Fruit fly (Drosophila melanogaster) whole organism, prepupa: ENCODE measurements around the gene Mgat2.

Experiments
- CG10669 ChIP-seq: fragments of 200-800 bp; sonication (Bioruptor generic); optimal IDR thresholded peaks from 3 replicates; lab custom pipeline; 2018; ENCODE audit warnings: missing biosample characterization, mild to moderate bottlenecking, missing genetic modification characterization, moderate library complexity
- CG11762 ChIP-seq: fragments of 200-800 bp; sonication (Bioruptor generic); optimal IDR thresholded peaks from 3 replicates; lab custom pipeline; 2016; ENCODE audit warnings: missing biosample characterization, missing genetic modification characterization; ENCODE audit not compliant: insufficient read depth
- CG11902 ChIP-seq: fragments of 200-800 bp; sonication (Bioruptor generic); optimal IDR thresholded peaks from 3 replicates; lab custom pipeline; 2016; ENCODE audit warnings: missing biosample characterization, missing genetic modification characterization
- CG15336 ChIP-seq: fragments of 200-800 bp; sonication (Bioruptor generic); IDR thresholded peaks from 2 replicates; pipeline ENCODE4 v1.3.6; 2022; ENCODE audit warnings: missing biosample characterization, missing genetic modification characterization
- CG1621 ChIP-seq: fragments of 200-800 bp; sonication (Bioruptor generic); optimal IDR thresholded peaks from 3 replicates; lab custom pipeline; 2018; ENCODE audit warnings: missing biosample characterization, mild to moderate bottlenecking, missing genetic modification characterization
- CG3032 ChIP-seq: fragments of 200-800 bp; optimal IDR thresholded peaks from 2 replicates; lab custom pipeline; 2019; ENCODE audit warnings: missing biosample characterization, mild to moderate bottlenecking, missing genetic modification characterization, moderate library complexity
- CG32006 ChIP-seq: fragments of 200-800 bp; sonication (Bioruptor generic); optimal IDR thresholded peaks from 3 replicates; lab custom pipeline; 2017; ENCODE audit warnings: missing biosample characterization, mild to moderate bottlenecking, missing genetic modification characterization
- CG34406 ChIP-seq: fragments of 200-800 bp; sonication (Bioruptor generic); optimal IDR thresholded peaks from 3 replicates; lab custom pipeline; 2016; ENCODE audit warnings: missing biosample characterization, missing genetic modification characterization
- CG4318 ChIP-seq: fragments of 200-800 bp; sonication (Bioruptor generic); optimal IDR thresholded peaks from 3 replicates; lab custom pipeline; 2017; ENCODE audit warnings: missing biosample characterization, mild to moderate bottlenecking, missing genetic modification characterization
- CG6163 ChIP-seq: fragments of 200-800 bp; sonication (Bioruptor generic); IDR thresholded peaks from 3 replicates; pipeline ENCODE4 v1.3.6; 2022; ENCODE audit warnings: missing biosample characterization, missing genetic modification characterization
- CG6792 ChIP-seq: fragments of 200-800 bp; sonication (Bioruptor generic); optimal IDR thresholded peaks from 3 replicates; lab custom pipeline; 2016; ENCODE audit warnings: missing biosample characterization, missing genetic modification characterization
- CG6808 ChIP-seq: fragments of 200-800 bp; sonication (Bioruptor generic); optimal IDR thresholded peaks from 3 replicates; lab custom pipeline; 2017; ENCODE audit warnings: missing biosample characterization, missing genetic modification characterization, mild to moderate bottlenecking, moderate library complexity, missing genetic modification reagents
- CG6854 ChIP-seq: fragments of 200-800 bp; sonication (Bioruptor generic); optimal IDR thresholded peaks from 2 replicates; lab custom pipeline; 2017; ENCODE audit warnings: missing biosample characterization, mild to moderate bottlenecking, missing genetic modification characterization
- CG7368 ChIP-seq: fragments of 200-800 bp; sonication (Bioruptor generic); optimal IDR thresholded peaks from 3 replicates; lab custom pipeline; 2016; ENCODE audit warnings: missing biosample characterization, missing genetic modification characterization
- CG8119 ChIP-seq: fragments of 200-800 bp; sonication (Bioruptor generic); IDR thresholded peaks from 3 replicates; pipeline ENCODE4 v1.3.6; 2022; ENCODE audit warnings: missing biosample characterization, missing genetic modification characterization
- CG8319 ChIP-seq: fragments of 200-800 bp; sonication (Bioruptor generic); optimal IDR thresholded peaks from 3 replicates; lab custom pipeline; 2016; ENCODE audit warnings: missing biosample characterization, missing genetic modification characterization
- Eip75B ChIP-seq: fragments of 200-800 bp; sonication (Bioruptor generic); optimal IDR thresholded peaks from 3 replicates; lab custom pipeline; 2016; ENCODE audit warnings: missing biosample characterization, missing genetic modification characterization
- Eip78C ChIP-seq: fragments of 200-800 bp; sonication (Bioruptor generic); peaks from one replicate; lab custom pipeline; 2016; ENCODE audit warnings: missing biosample characterization, missing genetic modification characterization
- Eip93F ChIP-seq: fragments of 200-800 bp; sonication (Bioruptor generic); optimal IDR thresholded peaks from 2 replicates; lab custom pipeline; 2016; ENCODE audit warnings: missing biosample characterization, mild to moderate bottlenecking, missing genetic modification characterization
- Hr38 ChIP-seq: sonication (Bioruptor generic); optimal IDR thresholded peaks from 2 replicates; lab custom pipeline; 2016; ENCODE audit warnings: missing biosample characterization, missing genetic modification characterization
- Hr39 ChIP-seq: fragments of 200-800 bp; sonication (Bioruptor generic); optimal IDR thresholded peaks from 2 replicates; lab custom pipeline; 2016; ENCODE audit warnings: missing biosample characterization, missing genetic modification characterization
- Hr4 ChIP-seq: fragments of 200-800 bp; sonication (Bioruptor generic); optimal IDR thresholded peaks from 3 replicates; lab custom pipeline; 2016; ENCODE audit warnings: missing biosample characterization, missing genetic modification characterization
- OdsH ChIP-seq: fragments of 200-800 bp; sonication (Bioruptor generic); optimal IDR thresholded peaks from 3 replicates; lab custom pipeline; 2016; ENCODE audit warnings: missing biosample characterization, missing genetic modification characterization
- Smox ChIP-seq: fragments of 200-800 bp; sonication (Bioruptor generic); optimal IDR thresholded peaks from 3 replicates; lab custom pipeline; 2016; ENCODE audit warnings: missing biosample characterization, missing genetic modification characterization
- Sox102F ChIP-seq: fragments of 200-800 bp; sonication (Bioruptor generic); optimal IDR thresholded peaks from 2 replicates; lab custom pipeline; 2016; ENCODE audit warnings: missing biosample characterization, mild to moderate bottlenecking, missing genetic modification characterization
- Sox14 ChIP-seq: fragments of 200-800 bp; sonication (Bioruptor generic); optimal IDR thresholded peaks from 3 replicates; lab custom pipeline; 2016; ENCODE audit warnings: missing biosample characterization, missing genetic modification characterization
- Sox15 ChIP-seq: fragments of 200-800 bp; sonication (Bioruptor generic); optimal IDR thresholded peaks from 3 replicates; lab custom pipeline; 2016; ENCODE audit warnings: missing biosample characterization, missing genetic modification characterization
- cyc ChIP-seq: fragments of 200-800 bp; sonication (Bioruptor generic); optimal IDR thresholded peaks from 3 replicates; lab custom pipeline; 2016; ENCODE audit warnings: missing biosample characterization, missing genetic modification characterization
- dac ChIP-seq: fragments of 200-800 bp; sonication (Bioruptor generic); optimal IDR thresholded peaks from 2 replicates; lab custom pipeline; 2017; ENCODE audit warnings: missing biosample characterization, mild to moderate bottlenecking, missing genetic modification characterization
- eg ChIP-seq: fragments of 200-800 bp; sonication (Bioruptor generic); IDR thresholded peaks from 3 replicates; pipeline ENCODE4 v1.3.6; 2022; ENCODE audit warnings: missing biosample characterization, missing genetic modification characterization
- esn ChIP-seq: fragments of 200-800 bp; sonication (Bioruptor generic); optimal IDR thresholded peaks from 2 replicates; lab custom pipeline; 2016; ENCODE audit warnings: missing biosample characterization, mild to moderate bottlenecking, missing genetic modification characterization, moderate library complexity
- fd59A ChIP-seq: fragments of 200-800 bp; sonication (Bioruptor generic); optimal IDR thresholded peaks from 2 replicates; lab custom pipeline; 2017; ENCODE audit warnings: missing biosample characterization, mild to moderate bottlenecking, missing genetic modification characterization, missing genetic modification reagents
- fd85E ChIP-seq: fragments of 200-800 bp; sonication (Bioruptor generic); optimal IDR thresholded peaks from 3 replicates; lab custom pipeline; 2016; ENCODE audit warnings: missing biosample characterization, missing genetic modification characterization
- fkh ChIP-seq: fragments of 200-800 bp; sonication (Bioruptor generic); optimal IDR thresholded peaks from 3 replicates; lab custom pipeline; 2017; ENCODE audit warnings: missing biosample characterization, mild to moderate bottlenecking, missing genetic modification characterization, moderate library complexity
- salr ChIP-seq, 2 experiments: fragments of 200-800 bp; sonication (Bioruptor generic); optimal IDR thresholded peaks; 3 replicates each; lab custom pipeline; 2016 to 2018; ENCODE audit warnings: missing biosample characterization in 2 of 2, missing genetic modification characterization in 2 of 2, mild to moderate bottlenecking in 1 of 2
- spab ChIP-seq: fragments of 200-800 bp; sonication (Bioruptor generic); optimal IDR thresholded peaks from 2 replicates; lab custom pipeline; 2017; ENCODE audit warnings: missing biosample characterization, mild to moderate bottlenecking, missing genetic modification characterization, missing genetic modification reagents
- ss ChIP-seq, 2 experiments: fragments of 200-800 bp; sonication (Bioruptor generic); optimal IDR thresholded peaks; 2 replicates in 1 of 2; 3 replicates in 1 of 2; lab custom pipeline; 2017 to 2018; ENCODE audit warnings: mild to moderate bottlenecking in 2 of 2, missing biosample characterization in 2 of 2, missing genetic modification characterization in 2 of 2, moderate library complexity in 1 of 2
- svp ChIP-seq: fragments of 200-800 bp; sonication (Bioruptor generic); peaks from one replicate; lab custom pipeline; 2016; ENCODE audit warnings: missing biosample characterization, missing genetic modification characterization
- topi ChIP-seq: fragments of 200-800 bp; sonication (Bioruptor generic); optimal IDR thresholded peaks from 3 replicates; lab custom pipeline; 2016; ENCODE audit warnings: missing biosample characterization, missing genetic modification characterization
- vri ChIP-seq: fragments of 200-800 bp; sonication (Bioruptor generic); optimal IDR thresholded peaks from 3 replicates; lab custom pipeline; 2016; ENCODE audit warnings: missing biosample characterization, mild to moderate bottlenecking, missing genetic modification characterization

The Mgat2 gene

dm6 chr3R:29995035-29995434, 27.0 kb downstream of the Mgat2 start, which contains the start of the genes CG7903 and Sas-6:
CG7903 (minus strand) TSS chr3R:29995231.
Sas-6 (plus strand) TSS chr3R:29995357.
- TF ChIP-seq Sox14 (GFP tag; lab: Kevin White, UChicago) (peak; percentile 43), Eip75B (GFP tag; lab: Kevin White, UChicago) (no peak), fkh (GFP tag; lab: Kevin White, UChicago) (peak; percentile 70), CG6163 (GFP tag; lab: Robert Waterston, UW) (0 out of 3 replicates have a peak, but pooled peaks have one; percentile 22), CG1621 (tag; lab: Kevin White, UChicago) (peak; percentile 16), CG10669 (no peak)

- TF ChIP-seq fkh (GFP tag; lab: Kevin White, UChicago) (peak; percentile 6), Hr4 (GFP tag; lab: Kevin White, UChicago) (no peak), CG8119 (GFP tag; lab: Robert Waterston, UW) (no peak), salr (GFP tag; optimal IDR thresholded peaks at IDR 0.05; lab: Kevin White, UChicago) (no peak), Sox14 (GFP tag; lab: Kevin White, UChicago) (peak; percentile 86), CG1621 (tag; lab: Kevin White, UChicago) (peak; percentile 1), svp (GFP tag; lab: Kevin White, UChicago) (no peak), Eip93F (peak; percentile 33)
- TF ChIP-seq, all 60 proteins: peak for 4
Observed at dm6 chr3R:29993134-29993533, 28.9 kb downstream of the Mgat2 start, which contains the start of gene Acph-1. Acph-1 (minus strand) TSS chr3R:29993411.

- TF ChIP-seq fkh (GFP tag; lab: Kevin White, UChicago) (peak; percentile 67), Sox15 (GFP tag; lab: Kevin White, UChicago) (no peak)
Observed at dm6 chr3R:29990681-29991080, 31.3 kb downstream of the Mgat2 start.

- TF ChIP-seq CG6854 (GFP tag; lab: Kevin White, UChicago) (no peak), Eip93F (no peak), CG34406 (no peak), Hr4 (GFP tag; lab: Kevin White, UChicago) (no peak), eg (GFP tag; lab: Robert Waterston, UW) (no peak), vri (GFP tag; lab: Kevin White, UChicago) (no peak), Eip75B (GFP tag; lab: Kevin White, UChicago) (no peak), CG11762 (GFP tag; lab: Kevin White, UChicago) (no peak), ss (GFP tag; optimal IDR thresholded peaks at IDR 0.05; lab: Kevin White, UChicago) (no peak), Sox15 (GFP tag; lab: Kevin White, UChicago) (no peak), CG6792 (GFP tag; lab: Kevin White, UChicago) (no peak), Sox102F (GFP tag; lab: Kevin White, UChicago) (no peak), Sox14 (GFP tag; lab: Kevin White, UChicago) (no peak), Hr39 (GFP tag; lab: Kevin White, UChicago) (no peak), CG11902 (no peak), esn (no peak), spab (GFP tag; lab: Kevin White, UChicago) (no peak), fd85E (GFP tag; lab: Kevin White, UChicago) (no peak), topi (no peak), CG15336 (GFP tag; lab: Robert Waterston, UW) (no peak)
Observed at dm6 chr3R:29985219-29985618, 36.8 kb downstream of the Mgat2 start.

dm6 chr3R:29983886-29984285, 38.1 kb downstream of the Mgat2 start:
- TF ChIP-seq CG15336 (GFP tag; lab: Robert Waterston, UW) (no peak), CG6808 (GFP tag; lab: Kevin White, UChicago) (no peak), ss (GFP tag; optimal IDR thresholded peaks at IDR 0.05; lab: Kevin White, UChicago) (peak in 1 of 2 experiments; percentile 31)

- TF ChIP-seq Eip78C (GFP tag; lab: Kevin White, UChicago) (peak; percentile 94), CG8319 (GFP tag; lab: Kevin White, UChicago) (peak; percentile 78), Hr4 (GFP tag; lab: Kevin White, UChicago) (peak; percentile 87), CG7368 (GFP tag; lab: Kevin White, UChicago) (peak; percentile 74), Sox14 (GFP tag; lab: Kevin White, UChicago) (peak; percentile 70), OdsH (GFP tag; lab: Kevin White, UChicago) (no peak), spab (GFP tag; lab: Kevin White, UChicago) (peak; percentile 69), CG32006 (peak; percentile 91), Eip93F (peak; percentile 33), CG3032 (tag; lab: Kevin White, UChicago) (peak; percentile 87), dac (GFP tag; lab: Kevin White, UChicago) (peak; percentile 67), CG4318 (no peak), cyc (GFP tag; lab: Kevin White, UChicago) (peak; percentile 77), Sox15 (GFP tag; lab: Kevin White, UChicago) (peak; percentile 75), Smox (GFP tag; lab: Kevin White, UChicago) (peak; percentile 81), fd59A (GFP tag; lab: Kevin White, UChicago) (peak; percentile 76), Hr38 (GFP tag; lab: Kevin White, UChicago) (no peak)
Observed at dm6 chr3R:29983073-29983544, 38.9 kb downstream of the Mgat2 start, which contains the start of gene CG7896. CG7896 (plus strand) TSS chr3R:29983426.
